Worm (Caenorhabditis elegans): ENCODE measurements around the gene bus-2.

Gene bus-2

ce11 chrIV:1659045-1659741 lies 40.5 kb upstream of the bus-2 start, which contains the start of gene rps-28 (continued):
- TF ChIP-seq lin-13 (GFP tag; optimal IDR thresholded peaks at IDR 0.05): peak; percentile 97
- TF ChIP-seq mes-2 (tag; optimal IDR thresholded peaks at IDR 0.05; ENCODE audit: poor library complexity, severe bottlenecking): peak; percentile 97
- peak; percentile 48 for TF ChIP-seq nhr-237 (tag; optimal IDR thresholded peaks at IDR 0.05)
- peak; percentile 87 for TF ChIP-seq D1046.2 (GFP tag; IDR thresholded peaks at IDR 0.05)
- peak; percentile 91 for TF ChIP-seq php-3 (GFP tag; IDR thresholded peaks at IDR 0.05)
- TF ChIP-seq Y48G9A.11 (GFP tag; IDR thresholded peaks at IDR 0.05): peak; percentile 100
- TF ChIP-seq pha-4 (GFP tag; IDR thresholded peaks at IDR 0.05): peak; percentile 86
- peak; percentile 86 for TF ChIP-seq pha-4 (tag; optimal IDR thresholded peaks at IDR 0.05)
- TF ChIP-seq nhr-10 (tag; optimal IDR thresholded peaks at IDR 0.05): peak; percentile 37
- TF ChIP-seq nhr-111 (GFP tag; optimal IDR thresholded peaks at IDR 0.05): no peak
- TF ChIP-seq F49E8.2 (tag; optimal IDR thresholded peaks at IDR 0.05; ENCODE audit: borderline replicate concordance): peak; percentile 89
- peak; percentile 87 to 96 for TF ChIP-seq lsy-2 (tag; optimal IDR thresholded peaks at IDR 0.05)
- TF ChIP-seq ztf-11 (tag; optimal IDR thresholded peaks at IDR 0.05): no peak
- TF ChIP-seq spr-3 (GFP tag; optimal IDR thresholded peaks at IDR 0.05): peak; percentile 86
- peak; percentile 98 for TF ChIP-seq dve-1 (tag; optimal IDR thresholded peaks at IDR 0.05; ENCODE audit: insufficient read depth)
- no peak for TF ChIP-seq Y75B8A.6 (GFP tag; IDR thresholded peaks at IDR 0.05)
- peak; percentile 87 for TF ChIP-seq nhr-102 (tag; optimal IDR thresholded peaks at IDR 0.05)
- peak; percentile 39 for TF ChIP-seq snpc-4 (tag; optimal IDR thresholded peaks at IDR 0.05)
- peak; percentile 100 for TF ChIP-seq aha-1 (tag)
- TF ChIP-seq unc-130 (GFP tag; optimal IDR thresholded peaks at IDR 0.05): peak; percentile 97
- TF ChIP-seq snpc-1.2 (GFP tag; IDR thresholded peaks at IDR 0.05): peak; percentile 81
- TF ChIP-seq jun-1 (tag; optimal IDR thresholded peaks at IDR 0.05): peak; percentile 75
- no peak for TF ChIP-seq fos-1 (tag; optimal IDR thresholded peaks at IDR 0.05)
- TF ChIP-seq lin-15B (tag; optimal IDR thresholded peaks at IDR 0.05): peak; percentile 60
- TF ChIP-seq arid-1 (GFP tag; conservative IDR thresholded peaks at IDR 0.05): peak; percentile 90
- peak; percentile 63 for TF ChIP-seq pqm-1 (tag; optimal IDR thresholded peaks at IDR 0.05)
- peak; percentile 19 for TF ChIP-seq lin-39 (tag; optimal IDR thresholded peaks at IDR 0.05)
- no peak for TF ChIP-seq F44E2.7 (GFP tag; IDR thresholded peaks at IDR 0.05)
- peak; percentile 90 for TF ChIP-seq egl-43 (GFP tag; IDR thresholded peaks at IDR 0.05)
- TF ChIP-seq ceh-82 (tag; optimal IDR thresholded peaks at IDR 0.05): no peak
- TF ChIP-seq ztf-7 (tag; optimal IDR thresholded peaks at IDR 0.05): peak; percentile 84
- no peak for TF ChIP-seq unc-39 (tag; optimal IDR thresholded peaks at IDR 0.05)
- TF ChIP-seq egl-27 (tag; optimal IDR thresholded peaks at IDR 0.05): no peak
- TF ChIP-seq T20F7.1 (GFP tag; optimal IDR thresholded peaks at IDR 0.05): peak; percentile 100
- peak; percentile 19 for TF ChIP-seq zag-1 (tag; optimal IDR thresholded peaks at IDR 0.05)
- no peak for TF ChIP-seq daf-12 (tag; optimal IDR thresholded peaks at IDR 0.05)
- TF ChIP-seq lir-3 (tag; optimal IDR thresholded peaks at IDR 0.05): no peak
- TF ChIP-seq ceh-28 (tag; optimal IDR thresholded peaks at IDR 0.05): peak; percentile 72
- TF ChIP-seq hlh-30 (tag; optimal IDR thresholded peaks at IDR 0.05; ENCODE audit: insufficient read depth): peak; percentile 94
- TF ChIP-seq ceh-20 (GFP tag; IDR thresholded peaks at IDR 0.05): peak; percentile 91
- peak; percentile 84 for TF ChIP-seq mxl-3 (GFP tag; optimal IDR thresholded peaks at IDR 0.05)
- no peak for TF ChIP-seq nhr-76 (tag; optimal IDR thresholded peaks at IDR 0.05)
- TF ChIP-seq unc-62 (GFP tag; optimal IDR thresholded peaks at IDR 0.05 in 1 of 2): peak in 1 of 2 experiments; percentile 92
- no peak for TF ChIP-seq unc-62 (tag; optimal IDR thresholded peaks at IDR 0.05)
- peak; percentile 91 for TF ChIP-seq dmd-9 (GFP tag; IDR thresholded peaks at IDR 0.05)
- TF ChIP-seq mxl-2 (GFP tag; conservative IDR thresholded peaks at IDR 0.05): 0 out of 2 replicates have a peak, but pooled peaks have one; percentile 27
- TF ChIP-seq nhr-11 (tag; optimal IDR thresholded peaks at IDR 0.05): peak; percentile 94
- peak; percentile 97 for TF ChIP-seq rbr-2 (tag; optimal IDR thresholded peaks at IDR 0.05)
- no peak for TF ChIP-seq ceh-62 (tag; optimal IDR thresholded peaks at IDR 0.05)
- TF ChIP-seq spr-1 (tag; optimal IDR thresholded peaks at IDR 0.05): peak; percentile 90
- peak; percentile 88 for TF ChIP-seq ces-1 (GFP tag; optimal IDR thresholded peaks at IDR 0.05)
